Worm (Caenorhabditis elegans): ENCODE measurements around the gene atg-4.2.
A peak's percentile ranks its signal among the peaks of the same experiment; 100 is the strongest.

Gene atg-4.2

ce11 chrIV:11643829-11644228 is 24.0 kb upstream of the atg-4.2 start, which contains the start of gene prx-2:
Gene prx-2 (plus strand): TSS chrIV:11644129.
- TF ChIP-seq egl-18 (GFP tag; IDR thresholded peaks at IDR 0.05) (no peak), fkh-3 (tag; optimal IDR thresholded peaks at IDR 0.05) (no peak), tbx-9 (tag; optimal IDR thresholded peaks at IDR 0.05; ENCODE audit: borderline replicate concordance) (no peak), athp-1 (tag; optimal IDR thresholded peaks at IDR 0.05) (no peak), K11D2.4 (GFP tag; IDR thresholded peaks at IDR 0.05) (no peak), F49E8.2 (tag; optimal IDR thresholded peaks at IDR 0.05; ENCODE audit: insufficient read depth) (no peak), snpc-4 (GFP tag; optimal IDR thresholded peaks at IDR 0.05) (no peak), snpc-4 (tag; optimal IDR thresholded peaks at IDR 0.05) (no peak), lag-1 (GFP tag; IDR thresholded peaks at IDR 0.05) (no peak), nhr-80 (tag; optimal IDR thresholded peaks at IDR 0.05) (no peak), aptf-3 (GFP tag; IDR thresholded peaks at IDR 0.05) (no peak)

ce11 chrIV:11644705-11645104 is 23.1 kb upstream of the atg-4.2 start:
- TF ChIP-seq lin-54 (GFP tag; optimal IDR thresholded peaks at IDR 0.05) (no peak), cebp-1 (GFP tag; IDR thresholded peaks at IDR 0.05) (0 out of 2 replicates have a peak, but pooled peaks have one; percentile 22), cebp-1 (tag; optimal IDR thresholded peaks at IDR 0.05) (peak; percentile 21), attf-5 (GFP tag; optimal IDR thresholded peaks at IDR 0.05) (no peak), ceh-27 (GFP tag; optimal IDR thresholded peaks at IDR 0.05) (no peak), tbp1 (GFP tag; optimal IDR thresholded peaks at IDR 0.05) (no peak), B0261.1 (tag; optimal IDR thresholded peaks at IDR 0.05) (no peak), F52B5.7 (tag; optimal IDR thresholded peaks at IDR 0.05) (peak; percentile 13), lin-26 (GFP tag; IDR thresholded peaks at IDR 0.05) (no peak), snpc-4 (GFP tag; optimal IDR thresholded peaks at IDR 0.05) (no peak), snpc-4 (tag; optimal IDR thresholded peaks at IDR 0.05) (no peak), zfh-2 (GFP tag; conservative IDR thresholded peaks at IDR 0.05) (no peak), somi-1 (GFP tag; optimal IDR thresholded peaks at IDR 0.05) (no peak), madf-3 (GFP tag; IDR thresholded peaks at IDR 0.05) (no peak), Y95B8A.8 (GFP tag; IDR thresholded peaks at IDR 0.05) (no peak), F57A8.1 (GFP tag; optimal IDR thresholded peaks at IDR 0.05) (no peak)

- TF ChIP-seq attf-6 (GFP tag; IDR thresholded peaks at IDR 0.05) (no peak), nhr-120 (GFP tag; IDR thresholded peaks at IDR 0.05) (no peak), egl-44 (GFP tag; IDR thresholded peaks at IDR 0.05) (no peak), F23B12.7 (tag; optimal IDR thresholded peaks at IDR 0.05; ENCODE audit: insufficient read depth) (no peak), B0261.1 (tag; optimal IDR thresholded peaks at IDR 0.05) (no peak), ceh-79 (tag; optimal IDR thresholded peaks at IDR 0.05) (no peak), ztf-3 (GFP tag; optimal IDR thresholded peaks at IDR 0.05) (no peak), dpl-1 (GFP tag; optimal IDR thresholded peaks at IDR 0.05) (no peak), snpc-4 (GFP tag; optimal IDR thresholded peaks at IDR 0.05) (no peak), snpc-4 (tag; optimal IDR thresholded peaks at IDR 0.05) (no peak), unc-62 (GFP tag; optimal IDR thresholded peaks at IDR 0.05) (no peak), lin-26 (GFP tag; IDR thresholded peaks at IDR 0.05) (no peak), nfya-1 (tag; optimal IDR thresholded peaks at IDR 0.05; ENCODE audit: borderline replicate concordance, insufficient read depth) (no peak), ztf-6 (GFP tag; IDR thresholded peaks at IDR 0.05) (no peak), F37B4.10 (GFP tag; IDR thresholded peaks at IDR 0.05) (no peak), lin-40 (tag; optimal IDR thresholded peaks at IDR 0.05) (no peak), him-1 (tag; optimal IDR thresholded peaks at IDR 0.05) (no peak)
Measured at ce11 chrIV:11645354-11645753, 22.5 kb upstream of the atg-4.2 start.
